Worm (Caenorhabditis elegans): Measurements from ENCODE around the gene srt-20.

- TF ChIP-seq nhr-11 (tag; optimal IDR thresholded peaks at IDR 0.05), result no peak
- no peak for TF ChIP-seq alr-1 (tag; optimal IDR thresholded peaks at IDR 0.05)
- TF ChIP-seq nhr-237 (tag; optimal IDR thresholded peaks at IDR 0.05), result no peak
- no peak for TF ChIP-seq ztf-11 (tag; optimal IDR thresholded peaks at IDR 0.05)
- no peak for TF ChIP-seq egl-27 (tag; optimal IDR thresholded peaks at IDR 0.05)
- TF ChIP-seq fos-1 (tag; optimal IDR thresholded peaks at IDR 0.05), result no peak
- TF ChIP-seq snpc-4 (tag; optimal IDR thresholded peaks at IDR 0.05), result no peak
- TF ChIP-seq ztf-1 (GFP tag; conservative IDR thresholded peaks at IDR 0.05), result no peak
- TF ChIP-seq nhr-77 (tag; optimal IDR thresholded peaks at IDR 0.05), result no peak
- TF ChIP-seq peb-1 (tag; optimal IDR thresholded peaks at IDR 0.05), result no peak
- TF ChIP-seq mdl-1 (tag; optimal IDR thresholded peaks at IDR 0.05), result no peak
- TF ChIP-seq ama-1 (optimal IDR thresholded peaks at IDR 0.05), result no peak
- TF ChIP-seq unc-62 (GFP tag; optimal IDR thresholded peaks at IDR 0.05), result no peak
- TF ChIP-seq elt-1 (tag; optimal IDR thresholded peaks at IDR 0.05), result no peak
Measured at ce11 chrV:4298579-4298978, 19.9 kb upstream of the srt-20 start, which contains the start of gene ZC132.11.

Data from whole organism, L2 larva.